Fruit fly (Drosophila melanogaster): ENCODE results near the gene Kul.

The Kul gene

dm6 chr3R:29736678-29737093, 11.1 kb downstream of the Kul start, which contains the start of the genes CG7601 and CIA30 (continued):
- TF ChIP-seq CG10654 (GFP tag; optimal IDR thresholded peaks at IDR 0.05) (peak; percentile 99), CG1233 (GFP tag; optimal IDR thresholded peaks at IDR 0.05) (peak; percentile 99), HLH3B (GFP tag; IDR thresholded peaks at IDR 0.05) (peak; percentile 100), Lhr (GFP tag; optimal IDR thresholded peaks at IDR 0.05) (peak; percentile 89), sens-2 (GFP tag; IDR thresholded peaks at IDR 0.05) (peak; percentile 100), emc (GFP tag; optimal IDR thresholded peaks at IDR 0.05) (peak; percentile 97), CG16815 (GFP tag; optimal IDR thresholded peaks at IDR 0.05) (peak; percentile 97), NC2α (GFP tag; optimal IDR thresholded peaks at IDR 0.05) (peak; percentile 94), dysf (GFP tag; IDR thresholded peaks at IDR 0.05) (peak; percentile 100), dimm (GFP tag; IDR thresholded peaks at IDR 0.05) (peak; percentile 100), CG11085 (GFP tag; IDR thresholded peaks at IDR 0.05) (peak; percentile 100), CG8089 (GFP tag; optimal IDR thresholded peaks at IDR 0.05) (peak; percentile 95), seq (GFP tag; IDR thresholded peaks at IDR 0.05) (peak; percentile 100), CG33213 (GFP tag; optimal IDR thresholded peaks at IDR 0.05) (peak; percentile 99), gem (tag; optimal IDR thresholded peaks at IDR 0.05) (peak; percentile 99), CG43689 (GFP tag; IDR thresholded peaks at IDR 0.05) (peak; percentile 100), Bgb (GFP tag; IDR thresholded peaks at IDR 0.05; ENCODE audit: partially characterized antibody) (peak; percentile 33; the same call in 1 of the 2 replicates), lab (GFP tag; optimal IDR thresholded peaks at IDR 0.05) (peak; percentile 99), CG2875 (GFP tag; optimal IDR thresholded peaks at IDR 0.05) (peak; percentile 92), hbn (GFP tag; IDR thresholded peaks at IDR 0.05; ENCODE audit: partially characterized antibody) (peak; percentile 20; the same call in 1 of the 2 replicates), CG10267 (tag; optimal IDR thresholded peaks at IDR 0.05) (peak; percentile 92), Six4 (GFP tag; optimal IDR thresholded peaks at IDR 0.05) (peak; percentile 99), CG17328 (GFP tag; IDR thresholded peaks at IDR 0.05) (peak; percentile 99), pho (GFP tag; optimal IDR thresholded peaks at IDR 0.05) (peak; percentile 98), Dbx (GFP tag; IDR thresholded peaks at IDR 0.05) (peak; percentile 100), CG3726 (GFP tag; IDR thresholded peaks at IDR 0.05) (peak; percentile 100), CG11247 (GFP tag; IDR thresholded peaks at IDR 0.05) (peak; percentile 100), dmrt11E (tag; optimal IDR thresholded peaks at IDR 0.05) (peak; percentile 95), bcd (GFP tag; optimal IDR thresholded peaks at IDR 0.05) (peak; percentile 99), wor (GFP tag; IDR thresholded peaks at IDR 0.05) (peak; percentile 99), CG34224 (GFP tag; IDR thresholded peaks at IDR 0.05; ENCODE audit: partially characterized antibody) (0 out of 3 replicates have a peak, but pooled peaks have one; percentile 47), CG3281 (GFP tag; optimal IDR thresholded peaks at IDR 0.05) (peak; percentile 97), CG14667 (GFP tag; IDR thresholded peaks at IDR 0.05) (peak; percentile 100), CTCF (GFP tag; optimal IDR thresholded peaks at IDR 0.05) (peak; percentile 63), run (tag; optimal IDR thresholded peaks at IDR 0.05) (peak; percentile 86), CG31388 (GFP tag; optimal IDR thresholded peaks at IDR 0.05) (peak; percentile 98), amos (GFP tag; IDR thresholded peaks at IDR 0.05; ENCODE audit: partially characterized antibody) (no peak; the same call in 1 of the 2 replicates), Rfx (GFP tag; IDR thresholded peaks at IDR 0.05) (peak; percentile 100), fu2 (GFP tag; optimal IDR thresholded peaks at IDR 0.05) (peak; percentile 98), crp (GFP tag; optimal IDR thresholded peaks at IDR 0.05) (peak; percentile 85 to 97), pros (GFP tag; optimal IDR thresholded peaks at IDR 0.05) (peak; percentile 62), CG12071 (GFP tag; optimal IDR thresholded peaks at IDR 0.05) (peak; percentile 98), Jarid2 (GFP tag; optimal IDR thresholded peaks at IDR 0.05) (no peak), pnt (GFP tag; optimal IDR thresholded peaks at IDR 0.05) (peak; percentile 99), Hr78 (GFP tag; optimal IDR thresholded peaks at IDR 0.05) (peak in 1 of 2 experiments; percentile 94), C15 (GFP tag; IDR thresholded peaks at IDR 0.05) (peak; percentile 100), jumu (GFP tag; optimal IDR thresholded peaks at IDR 0.05) (peak; percentile 99), ase (GFP tag; IDR thresholded peaks at IDR 0.05) (peak; percentile 100), CG3065 (GFP tag; optimal IDR thresholded peaks at IDR 0.05) (peak; percentile 93), CG8478 (optimal IDR thresholded peaks at IDR 0.05) (no peak), vfl (GFP tag; optimal IDR thresholded peaks at IDR 0.05) (peak; percentile 98)

Measured in whole organism, embryonic.